Fruit fly (Drosophila melanogaster) whole organism, adult: Measurements from ENCODE around the gene TTLL1B.

Experiments used
- CG12768 ChIP-seq: fragments of 200-800 bp; sonication (Bioruptor generic); optimal IDR thresholded peaks from 2 replicates; lab custom pipeline; 2017; ENCODE audit warnings: missing biosample characterization, missing genetic modification characterization, mild to moderate bottlenecking, moderate library complexity, missing genetic modification reagents
- CG14711 ChIP-seq: fragments of 200-800 bp; sonication (Bioruptor generic); optimal IDR thresholded peaks from 2 replicates; lab custom pipeline; 2018; ENCODE audit warnings: missing biosample characterization, mild to moderate bottlenecking, missing genetic modification characterization, moderate library complexity
- CG1620 ChIP-seq: fragments of 200-800 bp; sonication (Bioruptor generic); optimal IDR thresholded peaks from 2 replicates; lab custom pipeline; 2016; ENCODE audit warnings: missing biosample characterization, missing genetic modification characterization
- CG33017 ChIP-seq: fragments of 200-800 bp; sonication (Bioruptor generic); optimal IDR thresholded peaks from 2 replicates; lab custom pipeline; 2018; ENCODE audit warnings: missing biosample characterization, mild to moderate bottlenecking, missing genetic modification characterization, moderate library complexity
- Crg-1 ChIP-seq: fragments of 200-800 bp; sonication (Bioruptor generic); optimal IDR thresholded peaks from 2 replicates; lab custom pipeline; 2016; ENCODE audit warnings: missing biosample characterization, missing genetic modification characterization
- cic ChIP-seq: fragments of 200-800 bp; sonication (Bioruptor generic); optimal IDR thresholded peaks from 2 replicates; lab custom pipeline; 2017; ENCODE audit warnings: missing biosample characterization, mild to moderate bottlenecking, missing genetic modification characterization, moderate library complexity
- pad ChIP-seq: fragments of 200-800 bp; sonication (Bioruptor generic); optimal IDR thresholded peaks from 3 replicates; lab custom pipeline; 2017; ENCODE audit warnings: missing biosample characterization, missing genetic modification characterization, mild to moderate bottlenecking, moderate library complexity, missing genetic modification reagents
- tj ChIP-seq: fragments of 200-800 bp; sonication (Bioruptor generic); optimal IDR thresholded peaks from 3 replicates; lab custom pipeline; 2017; ENCODE audit warnings: missing biosample characterization, mild to moderate bottlenecking, missing genetic modification characterization, moderate library complexity

- TF ChIP-seq Crg-1 (GFP tag; lab: Kevin White, UChicago) (no peak), pad (GFP tag; lab: Kevin White, UChicago) (no peak), CG33017 (tag; lab: Kevin White, UChicago) (no peak), cic (GFP tag; lab: Kevin White, UChicago) (no peak), tj (no peak), CG1620 (GFP tag; lab: Kevin White, UChicago) (no peak), CG14711 (tag; lab: Kevin White, UChicago) (no peak), CG12768 (GFP tag; lab: Kevin White, UChicago) (no peak)
Observed at dm6 chr3L:4615064-4615463, 33.0 kb upstream of the TTLL1B start.
